Worm (Caenorhabditis elegans) whole organism, L1 larva: ENCODE measurements around the gene D1046.4.

ENCODE experiments used
- Y116A8C.19 ChIP-seq: sonication (generic microtip); optimal IDR thresholded peaks from 2 replicates; lab custom pipeline; 2016; ENCODE audit warnings: missing compliant biosample characterization, missing genetic modification characterization, borderline replicate concordance
- blmp-1 ChIP-seq: fragments of 150-350 bp; optimal IDR thresholded peaks from 2 replicates; lab custom pipeline; 2014; ENCODE audit warnings: missing biosample characterization, missing genetic modification characterization
- ceh-82 ChIP-seq, 3 experiments: fragments of 150-350 bp in 1 of 3; sonication (generic microtip) in 2 of 3; optimal IDR thresholded peaks; 2 replicates each; lab custom pipeline; 2014 to 2017; ENCODE audit warnings: missing biosample characterization in 3 of 3, missing genetic modification characterization in 3 of 3
- ceh-90 ChIP-seq: sonication (generic microtip); optimal IDR thresholded peaks from 2 replicates; lab custom pipeline; 2016; ENCODE audit warnings: missing genetic modification characterization, missing compliant biosample characterization
- ces-1 ChIP-seq: fragments of 150-350 bp; optimal IDR thresholded peaks from 2 replicates; lab custom pipeline; 2014; ENCODE audit warnings: missing biosample characterization, missing genetic modification reagents, missing genetic modification characterization
- efl-1 ChIP-seq, 4 experiments: fragments of 150-350 bp; optimal IDR thresholded peaks in 3 of 4; peaks in 1 of 4; 1 replicate in 1 of 4; 2 replicates in 3 of 4; lab custom pipeline; 2014; ENCODE audit warnings: missing biosample characterization in 2 of 4, missing genetic modification characterization in 2 of 4, missing genetic modification reagents in 2 of 4
- efl-3 ChIP-seq: fragments of 200-800 bp; sonication (Bioruptor generic); optimal IDR thresholded peaks from 2 replicates; lab custom pipeline; 2018; ENCODE audit warnings: mild to moderate bottlenecking, missing genetic modification characterization, missing compliant biosample characterization
- elt-2 ChIP-seq: sonication (generic microtip); optimal IDR thresholded peaks from 2 replicates; lab custom pipeline; 2016; ENCODE audit warnings: missing genetic modification characterization, mild to moderate bottlenecking, inconsistent platforms, missing compliant biosample characterization, missing genetic modification reagents
- fos-1 ChIP-seq: fragments of 150-350 bp; optimal IDR thresholded peaks from 2 replicates; lab custom pipeline; 2014; ENCODE audit warnings: missing biosample characterization, missing genetic modification characterization
- hpl-2 ChIP-seq: fragments of 150-350 bp; optimal IDR thresholded peaks from 2 replicates; lab custom pipeline; 2014; ENCODE audit warnings: missing biosample characterization, missing genetic modification reagents, missing genetic modification characterization
- irx-1 ChIP-seq: sonication (generic microtip); optimal IDR thresholded peaks from 2 replicates; lab custom pipeline; 2016; ENCODE audit warnings: missing genetic modification characterization, missing compliant biosample characterization
- lin-13 ChIP-seq: fragments of 150-350 bp; optimal IDR thresholded peaks from 2 replicates; lab custom pipeline; 2014; ENCODE audit warnings: missing biosample characterization, missing genetic modification reagents, missing genetic modification characterization
- lin-39 ChIP-seq: fragments of 150-350 bp; optimal IDR thresholded peaks from 2 replicates; lab custom pipeline; 2014; ENCODE audit warnings: missing biosample characterization, missing genetic modification reagents, missing genetic modification characterization
- mab-9 ChIP-seq: fragments of 200-800 bp; sonication (Bioruptor generic); IDR thresholded peaks from 2 replicates; pipeline ENCODE4 v1.3.6; 2022; ENCODE audit warnings: missing genetic modification reagents, missing genetic modification characterization, missing compliant biosample characterization
- nhr-11 ChIP-seq: fragments of 150-350 bp; optimal IDR thresholded peaks from 2 replicates; lab custom pipeline; 2014; ENCODE audit warnings: missing biosample characterization, missing genetic modification characterization
- nhr-20 ChIP-seq: sonication (generic microtip); optimal IDR thresholded peaks from 2 replicates; lab custom pipeline; 2016; ENCODE audit warnings: mild to moderate bottlenecking, missing genetic modification characterization, missing compliant biosample characterization
- nhr-85 ChIP-seq: sonication (generic microtip); peaks from one replicate; lab custom pipeline; 2016; ENCODE audit warnings: missing genetic modification characterization, inconsistent platforms, missing compliant biosample characterization
- pag-3 ChIP-seq: sonication (generic microtip); optimal IDR thresholded peaks from 2 replicates; lab custom pipeline; 2017; ENCODE audit warnings: missing genetic modification characterization, mild to moderate bottlenecking, missing compliant biosample characterization, antibody characterized with exemption, borderline replicate concordance; ENCODE audit not compliant: insufficient read depth
- rnt-1 ChIP-seq: sonication (generic microtip); optimal IDR thresholded peaks from 2 replicates; lab custom pipeline; 2016; ENCODE audit warnings: mild to moderate bottlenecking, missing genetic modification characterization, moderate library complexity, missing compliant biosample characterization
- snpc-4 ChIP-seq: fragments of 150-350 bp; optimal IDR thresholded peaks from 2 replicates; lab custom pipeline; 2014; ENCODE audit warnings: missing biosample characterization, missing genetic modification characterization
- sup-37 ChIP-seq: fragments of 200-800 bp; sonication (Bioruptor generic); optimal IDR thresholded peaks from 2 replicates; lab custom pipeline; 2018; ENCODE audit warnings: mild to moderate bottlenecking, missing genetic modification characterization, missing compliant biosample characterization
- swsn-7 ChIP-seq: sonication (generic microtip); optimal IDR thresholded peaks from 2 replicates; lab custom pipeline; 2016; ENCODE audit warnings: missing genetic modification characterization, missing compliant biosample characterization
- tbx-2 ChIP-seq: sonication (generic microtip); optimal IDR thresholded peaks from 2 replicates; lab custom pipeline; 2016; ENCODE audit warnings: missing genetic modification characterization, missing compliant biosample characterization
- unc-86 ChIP-seq: sonication (generic microtip); optimal IDR thresholded peaks from 2 replicates; lab custom pipeline; 2016; ENCODE audit warnings: missing genetic modification characterization, missing compliant biosample characterization
- ztf-11 ChIP-seq, 2 experiments: sonication (generic microtip); optimal IDR thresholded peaks; 2 replicates each; lab custom pipeline; 2016 to 2017; ENCODE audit warnings: missing genetic modification characterization in 2 of 2, missing biosample characterization in 1 of 2, missing compliant biosample characterization in 1 of 2

D1046.4 gene

DNA sequence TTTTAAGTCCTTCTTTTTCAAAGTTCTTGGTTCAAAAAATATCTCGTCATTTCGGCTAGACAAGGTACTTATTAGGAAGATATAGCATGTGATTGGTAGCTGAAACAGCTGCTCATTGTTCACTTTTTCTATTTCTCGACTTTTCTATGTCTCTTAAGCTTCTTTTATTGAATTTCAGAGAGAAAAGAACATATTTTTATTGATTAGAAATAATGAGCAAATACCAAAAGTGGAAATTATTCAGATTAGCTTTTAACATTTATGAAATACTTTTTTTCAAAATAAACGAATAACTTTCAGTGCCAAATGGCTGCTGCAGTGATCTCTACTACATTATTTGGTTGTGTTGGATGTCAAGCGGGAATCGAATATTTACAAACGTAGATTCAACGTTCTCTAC, 50.9 kb downstream of the D1046.4 start, which contains the start of gene nstp-1:
TSS of gene nstp-1 (plus strand) at position 301 of the 400 bp plus-strand sequence.
- TF ChIP-seq blmp-1 (tag; lab: Kevin White, UChicago), result no peak
- no peak for TF ChIP-seq sup-37 (GFP tag; lab: Kevin White, UChicago)
- no peak for TF ChIP-seq tbx-2
- no peak for TF ChIP-seq Y116A8C.19
- TF ChIP-seq hpl-2 (GFP tag; lab: Kevin White, UChicago), result no peak
- no peak for TF ChIP-seq fos-1 (tag; lab: Kevin White, UChicago)
- TF ChIP-seq irx-1, result no peak
- no peak for TF ChIP-seq unc-86 (tag; lab: Kevin White, UChicago)
- TF ChIP-seq nhr-85 (tag; lab: Kevin White, UChicago), result no peak
- no peak for TF ChIP-seq nhr-11
- no peak for TF ChIP-seq ces-1 (GFP tag; lab: Kevin White, UChicago)
- TF ChIP-seq swsn-7 (tag; lab: Kevin White, UChicago), result no peak
- TF ChIP-seq ztf-11 (tag; optimal IDR thresholded peaks at IDR 0.05; lab: Kevin White, UChicago), result no peak
- no peak for TF ChIP-seq ceh-82 (tag; optimal IDR thresholded peaks at IDR 0.05; lab: Kevin White, UChicago)
- no peak for TF ChIP-seq ceh-90 (tag; lab: Kevin White, UChicago)
- no peak for TF ChIP-seq pag-3 (tag; lab: Kevin White, UChicago)
- no peak for TF ChIP-seq lin-13
- no peak for TF ChIP-seq snpc-4 (tag; lab: Kevin White, UChicago)

DNA sequence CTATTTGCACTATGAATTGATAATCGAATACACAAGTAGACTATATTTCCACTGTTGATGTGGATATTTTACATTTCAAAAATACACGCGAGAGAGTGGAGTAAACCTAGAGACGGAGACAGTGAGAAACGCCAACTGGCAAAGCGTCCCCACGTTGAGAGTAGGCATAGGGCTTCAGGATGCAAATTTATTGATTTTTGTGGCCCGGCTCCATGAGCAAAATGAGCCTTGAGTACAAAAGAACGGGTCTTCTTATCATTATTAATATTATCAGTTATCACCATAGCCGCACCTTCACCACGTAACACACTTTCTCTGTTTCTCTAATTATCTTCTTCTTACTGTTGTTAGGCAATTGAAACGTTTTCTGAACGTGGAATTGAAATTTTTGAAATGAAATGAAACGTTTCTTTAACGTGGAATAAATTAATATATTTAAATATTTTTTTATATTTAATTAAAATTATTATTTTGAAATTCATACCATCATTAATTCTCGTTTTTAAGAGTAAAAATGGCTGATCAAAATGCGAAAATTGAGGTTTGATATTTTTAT, 53.2 kb downstream of the D1046.4 start, which contains the start of gene bre-1:
TSS of gene bre-1 (plus strand) at position 506 of the 556 bp plus-strand sequence.
- TF ChIP-seq efl-3, result no peak
- TF ChIP-seq mab-9 (GFP tag; lab: Robert Waterston, UW), result no peak
- no peak for TF ChIP-seq nhr-85 (tag; lab: Kevin White, UChicago)
- peak; percentile 47 for TF ChIP-seq elt-2 (tag; lab: Kevin White, UChicago)
- no peak for TF ChIP-seq efl-1 (optimal IDR thresholded peaks at IDR 0.05; lab: Kevin White, UChicago)
- peak in 1 of 2 experiments; percentile 83 for TF ChIP-seq efl-1 (GFP tag; optimal IDR thresholded peaks at IDR 0.05 in 1 of 2; lab: Kevin White, UChicago)
- TF ChIP-seq swsn-7 (tag; lab: Kevin White, UChicago), result no peak
- no peak for TF ChIP-seq nhr-20 (tag; lab: Kevin White, UChicago)
- no peak for TF ChIP-seq lin-39 (tag; lab: Kevin White, UChicago)
- TF ChIP-seq rnt-1, result peak; percentile 24
- TF ChIP-seq hpl-2 (GFP tag; lab: Kevin White, UChicago), result no peak
- TF ChIP-seq, all 84 proteins: peak for 3
